Fruit fly (Drosophila melanogaster) whole organism, embryonic: ENCODE results near the gene CG31223.

Experiments used
- CG17612 ChIP-seq: fragments of 200-800 bp; sonication (Bioruptor generic); IDR thresholded peaks from 2 replicates; pipeline ENCODE4 v1.3.6; 2022; ENCODE audit warnings: missing biosample characterization, missing genetic modification characterization
- CG3281 ChIP-seq: fragments of 200-800 bp; sonication (Bioruptor generic); optimal IDR thresholded peaks from 3 replicates; lab custom pipeline; 2017; ENCODE audit warnings: missing biosample characterization, mild to moderate bottlenecking, missing genetic modification characterization
- HLH4C ChIP-seq: fragments of 200-800 bp; sonication (Bioruptor generic); IDR thresholded peaks from 3 replicates; pipeline ENCODE4 v1.3.6; 2022; ENCODE audit warnings: missing biosample characterization, missing genetic modification characterization; ENCODE audit not compliant: partially characterized antibody
- gem ChIP-seq: fragments of 200-800 bp; sonication (Bioruptor generic); optimal IDR thresholded peaks from 2 replicates; lab custom pipeline; 2019; ENCODE audit warnings: missing biosample characterization, mild to moderate bottlenecking, missing genetic modification characterization, moderate library complexity

DNA sequence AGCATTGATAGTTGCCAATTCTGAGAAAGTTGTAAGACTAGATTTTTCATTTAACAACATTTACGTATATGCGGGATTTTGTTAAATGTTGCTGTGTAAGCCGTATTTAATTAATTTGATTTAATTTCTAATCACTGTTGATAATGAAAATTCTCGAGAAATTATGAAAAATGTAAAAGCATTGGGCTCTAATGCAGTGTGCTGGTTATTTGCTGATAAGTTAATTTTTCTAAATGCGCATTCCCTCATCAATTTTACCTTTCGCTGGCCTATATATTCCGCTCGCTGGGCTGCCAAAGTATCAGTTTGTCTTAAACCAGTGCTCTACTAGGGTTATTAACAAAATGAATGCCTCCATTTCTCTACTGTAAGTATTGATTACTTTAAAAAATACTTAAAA, 41.8 kb downstream of the CG31223 start, which contains the start of gene TotC:
- TF ChIP-seq CG3281 (GFP tag; lab: Kevin White, UChicago) (no peak), gem (no peak), CG17612 (GFP tag; lab: Robert Waterston, UW) (no peak), HLH4C (GFP tag; lab: Robert Waterston, UW) (no peak)
